Worm (Caenorhabditis elegans): Measurements from ENCODE around the gene F25A2.1.

ce11 chrV:1228884-1229662 lies 49.7 kb downstream of the F25A2.1 start:
- TF ChIP-seq cog-1 (tag; optimal IDR thresholded peaks at IDR 0.05) (no peak), tab-1 (GFP tag; IDR thresholded peaks at IDR 0.05) (no peak), flt-1 (GFP tag; IDR thresholded peaks at IDR 0.05) (no peak), ztf-23 (GFP tag; IDR thresholded peaks at IDR 0.05) (no peak), ztf-29 (GFP tag; IDR thresholded peaks at IDR 0.05) (no peak), ref-1 (GFP tag; conservative IDR thresholded peaks at IDR 0.05) (no peak), T22C8.4 (GFP tag; IDR thresholded peaks at IDR 0.05) (no peak)

Data from whole organism, midembryonic.